Worm (Caenorhabditis elegans): ENCODE results near the gene Y70C5A.4.

Gene Y70C5A.4

DNA sequence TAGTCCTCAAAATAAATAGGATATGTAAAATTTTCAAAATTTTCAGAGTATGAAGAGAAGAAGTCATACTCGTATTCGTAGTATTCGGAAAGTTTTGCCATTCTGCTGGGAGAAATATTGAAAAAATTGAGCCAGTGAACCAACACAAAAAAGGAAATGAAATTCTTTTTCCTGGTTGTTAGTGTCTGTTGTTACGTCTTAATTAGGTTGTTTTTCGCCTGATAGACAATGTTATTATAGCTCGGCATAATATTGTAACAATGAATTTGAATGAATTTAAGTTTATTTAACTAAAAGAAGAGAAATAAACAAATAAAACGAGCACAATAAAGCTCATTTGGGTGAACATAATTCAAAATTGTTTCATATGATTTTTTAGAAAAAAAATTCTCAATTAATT lies 29.1 kb upstream of the Y70C5A.4 start, which contains the start of gene srw-73:
TSS of gene srw-73 (minus strand) at position 101 of the 400 bp plus-strand sequence.
- no peak for TF ChIP-seq xnd-1 (tag; optimal IDR thresholded peaks at IDR 0.05)
- no peak for TF ChIP-seq nhr-120 (GFP tag; IDR thresholded peaks at IDR 0.05)
- TF ChIP-seq nhr-179 (tag; optimal IDR thresholded peaks at IDR 0.05) = no peak
- no peak for TF ChIP-seq F23B12.7 (tag; optimal IDR thresholded peaks at IDR 0.05; ENCODE audit: insufficient read depth)
- TF ChIP-seq Y56A3A.18 (GFP tag; IDR thresholded peaks at IDR 0.05) = no peak
- TF ChIP-seq him-1 (tag; optimal IDR thresholded peaks at IDR 0.05) = no peak
- TF ChIP-seq ztf-25 (GFP tag; IDR thresholded peaks at IDR 0.05) = no peak

DNA sequence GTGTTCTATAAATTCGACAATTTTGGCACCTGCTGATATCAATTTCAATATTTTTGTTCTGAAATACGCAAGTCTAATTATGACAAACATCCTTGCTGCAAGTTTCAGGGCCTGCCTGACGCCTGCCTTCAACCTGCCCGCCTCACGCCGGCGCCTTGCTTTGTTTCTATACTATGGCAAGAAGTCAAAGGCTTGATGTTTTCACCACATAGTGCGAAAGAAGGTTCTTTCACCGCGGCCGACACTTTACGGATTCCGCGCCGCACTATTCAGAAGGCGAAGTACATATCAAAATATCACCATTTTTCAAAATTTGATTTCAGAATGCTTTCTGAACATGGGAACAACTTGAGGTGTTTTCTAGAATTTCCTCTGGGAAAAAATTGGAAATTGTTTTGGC lies 28.1 kb upstream of the Y70C5A.4 start:
- TF ChIP-seq snpc-4 (GFP tag; optimal IDR thresholded peaks at IDR 0.05) = no peak
- TF ChIP-seq snpc-4 (tag; optimal IDR thresholded peaks at IDR 0.05) = peak in 2 of 4 experiments; percentile 31 to 58
- no peak for TF ChIP-seq Y79H2A.3 (GFP tag; conservative IDR thresholded peaks at IDR 0.05)

DNA sequence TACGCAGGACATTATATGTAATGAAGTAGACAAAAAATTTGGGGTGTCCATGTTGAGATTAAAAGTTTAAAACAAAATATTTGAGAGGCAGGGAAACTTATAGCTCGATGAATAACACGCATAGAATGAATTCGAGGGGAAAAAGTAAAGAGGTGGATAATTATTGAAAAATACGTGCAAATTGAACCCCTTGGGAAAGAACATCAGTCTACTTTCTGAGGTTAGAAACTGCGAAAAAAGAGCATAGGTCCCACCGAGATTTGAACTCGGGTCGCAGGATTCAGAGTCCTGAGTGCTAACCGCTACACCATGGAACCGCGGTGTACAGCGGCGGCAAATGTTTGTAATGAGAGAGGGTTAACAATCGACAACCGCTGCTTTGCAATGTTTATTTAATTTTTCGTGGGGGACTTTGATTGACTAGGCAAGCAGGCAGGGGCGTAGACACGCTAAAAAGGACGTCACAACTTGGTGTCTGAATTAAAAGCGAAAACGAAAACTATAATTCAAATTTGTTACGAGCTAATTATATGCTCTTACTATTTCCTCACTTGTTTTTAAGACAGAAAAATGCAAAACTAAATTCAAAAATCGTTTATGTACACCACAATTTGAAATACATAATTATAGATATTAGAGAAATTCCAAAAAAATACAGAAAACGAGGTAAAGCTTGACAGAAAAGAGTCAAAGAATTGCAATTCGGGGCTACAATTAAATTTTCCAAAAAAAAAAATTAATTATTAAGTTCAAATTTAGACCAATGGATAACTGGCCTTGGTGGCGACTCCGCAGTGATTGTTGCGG lies 25.4 kb upstream of the Y70C5A.4 start, which contains the start of gene srh-269:
TSS of gene srh-269 (minus strand) at position 51 of the 807 bp plus-strand sequence.
- TF ChIP-seq madf-10 (tag; optimal IDR thresholded peaks at IDR 0.05) (peak; percentile 76), fkh-3 (tag; optimal IDR thresholded peaks at IDR 0.05) (peak; percentile 95), egrh-3 (GFP tag; IDR thresholded peaks at IDR 0.05) (peak; percentile 32), sptf-2 (GFP tag; optimal IDR thresholded peaks at IDR 0.05) (no peak), mcd-1 (GFP tag; IDR thresholded peaks at IDR 0.05) (peak; percentile 77), C06A6.2 (GFP tag; conservative IDR thresholded peaks at IDR 0.05) (peak; percentile 77), K11D2.4 (GFP tag; IDR thresholded peaks at IDR 0.05) (peak; percentile 88), snpc-1.1 (tag; optimal IDR thresholded peaks at IDR 0.05; ENCODE audit: insufficient read depth) (peak; percentile 67), ccch-3 (GFP tag; optimal IDR thresholded peaks at IDR 0.05) (no peak), B0035.1 (tag; optimal IDR thresholded peaks at IDR 0.05) (peak; percentile 76), akir-1 (GFP tag; optimal IDR thresholded peaks at IDR 0.05) (no peak), T07F8.4 (tag; optimal IDR thresholded peaks at IDR 0.05) (peak; percentile 78), ceh-27 (GFP tag; optimal IDR thresholded peaks at IDR 0.05) (peak; percentile 56), rcor-1 (GFP tag; IDR thresholded peaks at IDR 0.05) (peak; percentile 69), xnd-1 (tag; optimal IDR thresholded peaks at IDR 0.05) (no peak), tbx-9 (tag; optimal IDR thresholded peaks at IDR 0.05; ENCODE audit: borderline replicate concordance) (peak; percentile 46), hmg-1.2 (GFP tag; IDR thresholded peaks at IDR 0.05) (peak; percentile 81), lin-54 (GFP tag; optimal IDR thresholded peaks at IDR 0.05) (peak; percentile 77), F55B11.4 (tag; optimal IDR thresholded peaks at IDR 0.05; ENCODE audit: borderline replicate concordance, insufficient read depth) (no peak), lsy-27 (tag; optimal IDR thresholded peaks at IDR 0.05; ENCODE audit: borderline replicate concordance, insufficient read depth) (peak; percentile 80), chd-7 (tag; optimal IDR thresholded peaks at IDR 0.05) (peak; percentile 93), snpc-4 (GFP tag; optimal IDR thresholded peaks at IDR 0.05) (peak; percentile 51), snpc-4 (tag; optimal IDR thresholded peaks at IDR 0.05) (peak; percentile 30 to 86 (median 58)), F23B12.7 (tag; optimal IDR thresholded peaks at IDR 0.05; ENCODE audit: insufficient read depth) (no peak), repo-1 (tag; optimal IDR thresholded peaks at IDR 0.05) (peak; percentile 94), athp-1 (tag; optimal IDR thresholded peaks at IDR 0.05) (peak; percentile 58), Y95B8A.8 (GFP tag; IDR thresholded peaks at IDR 0.05) (peak; percentile 79), B0261.1 (tag; optimal IDR thresholded peaks at IDR 0.05) (peak; percentile 93), lin-26 (GFP tag; IDR thresholded peaks at IDR 0.05) (peak; percentile 91), pbrm-1 (GFP tag; IDR thresholded peaks at IDR 0.05) (peak; percentile 86), zfh-2 (GFP tag; conservative IDR thresholded peaks at IDR 0.05) (peak; percentile 46; the same call in 1 of the 2 replicates), lag-1 (GFP tag; IDR thresholded peaks at IDR 0.05) (no peak), nhr-120 (GFP tag; IDR thresholded peaks at IDR 0.05) (0 out of 2 replicates have a peak, but pooled peaks have one; percentile 76), Y67H2A.10 (GFP tag; conservative IDR thresholded peaks at IDR 0.05) (peak; percentile 60; the same call in 1 of the 2 replicates), ztf-26 (tag; optimal IDR thresholded peaks at IDR 0.05) (peak; percentile 81), B0019.2 (GFP tag; conservative IDR thresholded peaks at IDR 0.05) (no peak), nhr-80 (tag; optimal IDR thresholded peaks at IDR 0.05) (peak; percentile 88)
